Fruit fly (Drosophila melanogaster) whole organism, adult: ENCODE data around the gene ACXB.

Source experiments
- bab1 ChIP-seq: fragments of 200-800 bp; sonication (Bioruptor generic); optimal IDR thresholded peaks from 3 replicates; lab custom pipeline; 2019; ENCODE audit warnings: missing biosample characterization, mild to moderate bottlenecking, missing genetic modification characterization, moderate library complexity
- kay ChIP-seq: fragments of 200-800 bp; sonication (Bioruptor generic); peaks from one replicate; lab custom pipeline; 2016; ENCODE audit warnings: missing biosample characterization, missing genetic modification characterization, borderline replicate concordance

DNA sequence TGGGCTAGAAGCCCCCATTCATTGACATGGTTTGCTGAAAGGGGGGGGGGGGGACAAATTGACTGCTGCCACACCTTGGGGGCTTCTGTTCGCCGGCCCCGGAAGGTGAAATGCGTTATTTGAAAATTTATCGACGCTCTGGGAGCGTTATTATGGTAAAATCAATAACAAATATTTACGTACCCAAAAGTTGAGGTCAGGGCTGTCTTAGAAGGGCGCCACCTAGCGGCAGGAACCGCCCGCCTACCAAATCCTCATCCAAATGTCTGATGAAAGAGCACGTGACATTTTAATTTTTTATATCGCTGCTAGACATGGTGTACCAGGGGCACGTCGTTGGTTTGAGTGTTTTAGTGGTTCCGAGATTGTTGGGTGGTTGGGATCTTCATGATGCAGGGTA, 36.2 kb upstream of the ACXB start:
- TF ChIP-seq kay (GFP tag; lab: Kevin White, UChicago) = no peak
- TF ChIP-seq bab1 (GFP tag; lab: Kevin White, UChicago) = no peak
